Fruit fly (Drosophila melanogaster) whole organism, adult: ENCODE results near the gene CG43680.

Experiments used
- CG11617 ChIP-seq: fragments of 200-800 bp; sonication (Bioruptor generic); optimal IDR thresholded peaks from 2 replicates; lab custom pipeline; 2017; ENCODE audit warnings: mild to moderate bottlenecking, missing biosample characterization, missing genetic modification reagents, missing genetic modification characterization
- CG12768 ChIP-seq: fragments of 200-800 bp; sonication (Bioruptor generic); optimal IDR thresholded peaks from 2 replicates; lab custom pipeline; 2017; ENCODE audit warnings: missing biosample characterization, missing genetic modification characterization, mild to moderate bottlenecking, moderate library complexity, missing genetic modification reagents
- CG14711 ChIP-seq: fragments of 200-800 bp; sonication (Bioruptor generic); optimal IDR thresholded peaks from 2 replicates; lab custom pipeline; 2018; ENCODE audit warnings: missing biosample characterization, mild to moderate bottlenecking, missing genetic modification characterization, moderate library complexity
- CG1620 ChIP-seq: fragments of 200-800 bp; sonication (Bioruptor generic); optimal IDR thresholded peaks from 2 replicates; lab custom pipeline; 2016; ENCODE audit warnings: missing biosample characterization, missing genetic modification characterization
- CG33017 ChIP-seq: fragments of 200-800 bp; sonication (Bioruptor generic); optimal IDR thresholded peaks from 2 replicates; lab custom pipeline; 2018; ENCODE audit warnings: missing biosample characterization, mild to moderate bottlenecking, missing genetic modification characterization, moderate library complexity
- CG5204 ChIP-seq: fragments of 200-800 bp; sonication (Bioruptor generic); optimal IDR thresholded peaks from 2 replicates; lab custom pipeline; 2016; ENCODE audit warnings: missing biosample characterization, missing genetic modification characterization
- CG7045 ChIP-seq: fragments of 200-800 bp; sonication (Bioruptor generic); optimal IDR thresholded peaks from 2 replicates; lab custom pipeline; 2017; ENCODE audit warnings: missing biosample characterization, mild to moderate bottlenecking, missing genetic modification characterization
- CG7101 ChIP-seq: fragments of 200-800 bp; sonication (Bioruptor generic); optimal IDR thresholded peaks from 2 replicates; lab custom pipeline; 2018; ENCODE audit warnings: missing biosample characterization, mild to moderate bottlenecking, missing genetic modification characterization, moderate library complexity
- Clk ChIP-seq: fragments of 200-800 bp; sonication (Bioruptor generic); optimal IDR thresholded peaks from 2 replicates; lab custom pipeline; 2017; ENCODE audit warnings: missing biosample characterization, missing genetic modification characterization
- Crg-1 ChIP-seq: fragments of 200-800 bp; sonication (Bioruptor generic); optimal IDR thresholded peaks from 2 replicates; lab custom pipeline; 2016; ENCODE audit warnings: missing biosample characterization, missing genetic modification characterization
- Hr96 ChIP-seq: fragments of 200-800 bp; sonication (Bioruptor generic); optimal IDR thresholded peaks from 2 replicates; lab custom pipeline; 2016; ENCODE audit warnings: missing biosample characterization, missing genetic modification characterization
- Mnt ChIP-seq: fragments of 200-800 bp; sonication (Bioruptor generic); optimal IDR thresholded peaks from 2 replicates; lab custom pipeline; 2016; ENCODE audit warnings: missing biosample characterization, mild to moderate bottlenecking, missing genetic modification characterization
- bab1 ChIP-seq: fragments of 200-800 bp; sonication (Bioruptor generic); optimal IDR thresholded peaks from 3 replicates; lab custom pipeline; 2019; ENCODE audit warnings: missing biosample characterization, mild to moderate bottlenecking, missing genetic modification characterization, moderate library complexity
- cic ChIP-seq: fragments of 200-800 bp; sonication (Bioruptor generic); optimal IDR thresholded peaks from 2 replicates; lab custom pipeline; 2017; ENCODE audit warnings: missing biosample characterization, mild to moderate bottlenecking, missing genetic modification characterization, moderate library complexity
- cnc ChIP-seq, 2 experiments: fragments of >200 bp; optimal IDR thresholded peaks; 2 replicates each; lab custom pipeline; 2017
- kay ChIP-seq: fragments of 200-800 bp; sonication (Bioruptor generic); peaks from one replicate; lab custom pipeline; 2016; ENCODE audit warnings: missing biosample characterization, missing genetic modification characterization, borderline replicate concordance
- ovo ChIP-seq: fragments of 200-800 bp; sonication (Bioruptor generic); optimal IDR thresholded peaks from 2 replicates; lab custom pipeline; 2016; ENCODE audit warnings: missing biosample characterization, missing genetic modification characterization
- pad ChIP-seq: fragments of 200-800 bp; sonication (Bioruptor generic); optimal IDR thresholded peaks from 3 replicates; lab custom pipeline; 2017; ENCODE audit warnings: missing biosample characterization, missing genetic modification characterization, mild to moderate bottlenecking, moderate library complexity, missing genetic modification reagents
- tj ChIP-seq: fragments of 200-800 bp; sonication (Bioruptor generic); optimal IDR thresholded peaks from 3 replicates; lab custom pipeline; 2017; ENCODE audit warnings: missing biosample characterization, mild to moderate bottlenecking, missing genetic modification characterization, moderate library complexity
- toe ChIP-seq: fragments of 200-800 bp; sonication (Bioruptor generic); optimal IDR thresholded peaks from 2 replicates; lab custom pipeline; 2016; ENCODE audit warnings: missing biosample characterization, missing genetic modification characterization

The CG43680 gene

dm6 chr3L:15064877-15065276 is 11.7 kb upstream of the CG43680 start, which contains the start of gene Sytbeta:
Gene Sytbeta, minus strand, starts transcription at chr3L:15064977.
- TF ChIP-seq CG7045 (GFP tag; lab: Kevin White, UChicago) (no peak), kay (GFP tag; lab: Kevin White, UChicago) (no peak), CG11617 (GFP tag; lab: Kevin White, UChicago) (no peak), CG14711 (tag; lab: Kevin White, UChicago) (no peak), Crg-1 (no peak), bab1 (GFP tag; lab: Kevin White, UChicago) (no peak), toe (GFP tag; lab: Kevin White, UChicago) (no peak), CG5204 (GFP tag; lab: Kevin White, UChicago) (no peak), pad (GFP tag; lab: Kevin White, UChicago) (no peak), tj (GFP tag; lab: Kevin White, UChicago) (no peak), CG33017 (tag; lab: Kevin White, UChicago) (no peak), Mnt (GFP tag; lab: Kevin White, UChicago) (no peak), CG7101 (tag; lab: Kevin White, UChicago) (no peak)

dm6 chr3L:15061605-15062004 is 8.5 kb upstream of the CG43680 start, which contains the start of gene CG13460:
Gene CG13460, minus strand, starts transcription at chr3L:15061705.
- TF ChIP-seq CG1620 (no peak), toe (GFP tag; lab: Kevin White, UChicago) (no peak), CG14711 (tag; lab: Kevin White, UChicago) (no peak), Clk (GFP tag; lab: Kevin White, UChicago) (no peak), bab1 (GFP tag; lab: Kevin White, UChicago) (no peak), CG7101 (tag; lab: Kevin White, UChicago) (no peak), pad (GFP tag; lab: Kevin White, UChicago) (no peak), tj (GFP tag; lab: Kevin White, UChicago) (no peak), kay (GFP tag; lab: Kevin White, UChicago) (no peak), CG11617 (GFP tag; lab: Kevin White, UChicago) (no peak), CG33017 (tag; lab: Kevin White, UChicago) (no peak), CG7045 (GFP tag; lab: Kevin White, UChicago) (no peak), ovo (GFP tag; lab: Kevin White, UChicago) (no peak), Mnt (GFP tag; lab: Kevin White, UChicago) (no peak), CG12768 (GFP tag; lab: Kevin White, UChicago) (no peak), cic (GFP tag; lab: Kevin White, UChicago) (no peak), Crg-1 (no peak), Hr96 (GFP tag; lab: Kevin White, UChicago) (no peak), cnc (optimal IDR thresholded peaks at IDR 0.05; lab: Kevin White, UChicago) (no peak)

dm6 chr3L:15054477-15054876 is 1.3 kb upstream of the CG43680 start, which contains the start of gene EAChm:
Gene EAChm, plus strand, starts transcription at chr3L:15054777.
- TF ChIP-seq cnc (optimal IDR thresholded peaks at IDR 0.05; lab: Kevin White, UChicago) (no peak), CG11617 (GFP tag; lab: Kevin White, UChicago) (no peak), pad (GFP tag; lab: Kevin White, UChicago) (no peak), ovo (GFP tag; lab: Kevin White, UChicago) (no peak), Clk (GFP tag; lab: Kevin White, UChicago) (no peak), kay (GFP tag; lab: Kevin White, UChicago) (no peak), Mnt (GFP tag; lab: Kevin White, UChicago) (no peak), tj (GFP tag; lab: Kevin White, UChicago) (no peak), CG7045 (GFP tag; lab: Kevin White, UChicago) (no peak), CG7101 (tag; lab: Kevin White, UChicago) (no peak), Crg-1 (no peak), toe (GFP tag; lab: Kevin White, UChicago) (no peak), CG33017 (tag; lab: Kevin White, UChicago) (no peak)

dm6 chr3L:15054035-15054434 is 884 bp upstream of the CG43680 start, which contains the start of gene CG18649:
Gene CG18649, minus strand, starts transcription at chr3L:15054135.
- TF ChIP-seq CG12768 (GFP tag; lab: Kevin White, UChicago): no peak
- no peak for TF ChIP-seq cnc (optimal IDR thresholded peaks at IDR 0.05; lab: Kevin White, UChicago)
- no peak for TF ChIP-seq tj (GFP tag; lab: Kevin White, UChicago)
- no peak for TF ChIP-seq CG33017 (tag; lab: Kevin White, UChicago)
- TF ChIP-seq CG14711 (tag; lab: Kevin White, UChicago): no peak
- TF ChIP-seq CG7101 (tag; lab: Kevin White, UChicago): no peak
- no peak for TF ChIP-seq ovo (GFP tag; lab: Kevin White, UChicago)
- TF ChIP-seq cic (GFP tag; lab: Kevin White, UChicago): no peak
- no peak for TF ChIP-seq CG1620
- no peak for TF ChIP-seq pad (GFP tag; lab: Kevin White, UChicago)
- no peak for TF ChIP-seq CG5204 (GFP tag; lab: Kevin White, UChicago)
- TF ChIP-seq bab1 (GFP tag; lab: Kevin White, UChicago): no peak
- no peak for TF ChIP-seq CG7045 (GFP tag; lab: Kevin White, UChicago)

dm6 chr3L:15052390-15052789 is 761 bp downstream of the CG43680 start, which contains the start of gene CG13461:
Gene CG13461, minus strand, starts transcription at chr3L:15052490.
- TF ChIP-seq CG5204 (GFP tag; lab: Kevin White, UChicago) (no peak), toe (GFP tag; lab: Kevin White, UChicago) (no peak), cnc (optimal IDR thresholded peaks at IDR 0.05; lab: Kevin White, UChicago) (no peak), CG7101 (tag; lab: Kevin White, UChicago) (no peak), CG7045 (GFP tag; lab: Kevin White, UChicago) (no peak), CG33017 (tag; lab: Kevin White, UChicago) (no peak), Crg-1 (no peak), CG11617 (GFP tag; lab: Kevin White, UChicago) (no peak), ovo (GFP tag; lab: Kevin White, UChicago) (no peak), pad (GFP tag; lab: Kevin White, UChicago) (no peak), Hr96 (GFP tag; lab: Kevin White, UChicago) (no peak), cic (GFP tag; lab: Kevin White, UChicago) (no peak), tj (GFP tag; lab: Kevin White, UChicago) (no peak), CG14711 (tag; lab: Kevin White, UChicago) (no peak), bab1 (GFP tag; lab: Kevin White, UChicago) (no peak), kay (GFP tag; lab: Kevin White, UChicago) (no peak), Clk (GFP tag; lab: Kevin White, UChicago) (no peak), Mnt (GFP tag; lab: Kevin White, UChicago) (no peak)
